Worm (Caenorhabditis elegans) whole organism, midembryonic: ENCODE data around the gene mec-5.

Experiments
- T22C8.4 ChIP-seq: fragments of 200-800 bp; sonication (Bioruptor generic); IDR thresholded peaks from 2 replicates; pipeline ENCODE4 v1.3.6; 2022; ENCODE audit warnings: missing genetic modification characterization, missing compliant biosample characterization
- cog-1 ChIP-seq: sonication (generic microtip); optimal IDR thresholded peaks from 2 replicates; lab custom pipeline; 2016; ENCODE audit warnings: missing genetic modification characterization, missing compliant biosample characterization
- flt-1 ChIP-seq: fragments of 200-800 bp; sonication (Bioruptor generic); IDR thresholded peaks from 2 replicates; pipeline ENCODE4 v1.3.6; 2022; ENCODE audit warnings: missing genetic modification characterization, missing compliant biosample characterization
- klf-2 ChIP-seq: fragments of 200-800 bp; sonication (Bioruptor generic); conservative IDR thresholded peaks from 2 replicates; pipeline ENCODE4 v1.3.6; 2022; ENCODE audit warnings: missing genetic modification reagents, missing genetic modification characterization, missing compliant biosample characterization
- med-1 ChIP-seq: sonication (generic microtip); optimal IDR thresholded peaks from 2 replicates; lab custom pipeline; 2017; ENCODE audit warnings: missing genetic modification characterization, mild to moderate bottlenecking, missing compliant biosample characterization, antibody characterized with exemption, missing genetic modification reagents; ENCODE audit not compliant: insufficient read depth
- ref-1 ChIP-seq: fragments of 200-800 bp; sonication (Bioruptor generic); conservative IDR thresholded peaks from 2 replicates; pipeline ENCODE4 v1.3.6; 2022; ENCODE audit warnings: missing genetic modification reagents, missing genetic modification characterization, missing compliant biosample characterization
- tab-1 ChIP-seq: fragments of 200-800 bp; sonication (Bioruptor generic); IDR thresholded peaks from 2 replicates; pipeline ENCODE4 v1.3.6; 2022; ENCODE audit warnings: missing genetic modification characterization, missing compliant biosample characterization
- ztf-23 ChIP-seq: fragments of 200-800 bp; sonication (Bioruptor generic); IDR thresholded peaks from 2 replicates; pipeline ENCODE4 v1.3.6; 2022; ENCODE audit warnings: missing genetic modification reagents, missing genetic modification characterization, missing compliant biosample characterization
- ztf-29 ChIP-seq: fragments of 200-800 bp; sonication (Bioruptor generic); IDR thresholded peaks from 2 replicates; pipeline ENCODE4 v1.3.6; 2022; ENCODE audit warnings: missing genetic modification reagents, missing genetic modification characterization, missing compliant biosample characterization

mec-5 gene

DNA sequence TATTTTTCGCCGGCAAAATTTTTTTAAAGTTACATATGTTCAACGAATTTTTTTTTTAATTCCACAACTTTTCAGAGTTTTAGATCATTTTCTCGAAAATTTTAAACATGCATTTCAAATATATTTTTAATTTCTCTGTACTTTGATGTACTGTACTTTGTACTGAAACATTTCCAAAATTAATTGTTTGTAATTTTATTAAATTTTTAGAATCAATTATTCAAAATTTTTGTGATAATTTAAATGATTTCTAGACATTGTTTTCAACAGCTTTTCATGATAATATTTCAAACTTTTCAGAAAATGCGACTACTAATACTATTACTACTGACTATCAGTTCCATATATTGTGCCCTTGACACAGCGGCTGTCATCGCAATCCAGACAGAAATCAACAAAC lies at the start of gene mec-5:
TSS of gene mec-5 (plus strand) at position 301 of the 400 bp plus-strand sequence.
- TF ChIP-seq cog-1 (tag; lab: Kevin White, UChicago) (no peak), ref-1 (GFP tag; lab: Robert Waterston, UW) (no peak), flt-1 (GFP tag; lab: Robert Waterston, UW) (no peak), ztf-29 (GFP tag; lab: Robert Waterston, UW) (no peak), ztf-23 (no peak), T22C8.4 (GFP tag; lab: Robert Waterston, UW) (no peak), tab-1 (no peak), klf-2 (GFP tag; lab: Robert Waterston, UW) (no peak), med-1 (GFP tag; lab: Kevin White, UChicago) (no peak)

DNA sequence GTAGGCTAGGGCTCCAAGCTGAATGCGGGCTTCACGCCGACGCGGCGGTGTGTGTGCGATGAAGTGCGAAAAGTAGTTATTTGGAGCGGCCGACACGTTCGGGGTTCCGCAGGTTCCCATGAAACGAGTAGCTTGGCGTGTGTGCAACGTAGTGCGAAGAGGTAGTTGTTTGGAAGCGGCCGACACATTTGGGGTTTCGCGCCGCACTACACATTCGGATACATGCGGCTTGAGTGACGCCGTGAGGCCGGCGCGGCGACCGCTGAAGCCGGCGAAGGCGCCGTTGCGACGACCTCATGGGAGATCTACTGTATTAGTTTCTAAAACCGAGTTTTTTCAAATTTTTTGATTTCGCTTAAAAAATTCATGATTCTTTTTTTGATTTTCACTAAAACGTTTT lies 42.6 kb upstream of the mec-5 start:
- TF ChIP-seq ref-1 (GFP tag; lab: Robert Waterston, UW) = no peak
- no peak for TF ChIP-seq ztf-29 (GFP tag; lab: Robert Waterston, UW)
- no peak for TF ChIP-seq flt-1 (GFP tag; lab: Robert Waterston, UW)
- TF ChIP-seq ztf-23 = no peak
- TF ChIP-seq cog-1 (tag; lab: Kevin White, UChicago) = no peak
- TF ChIP-seq T22C8.4 (GFP tag; lab: Robert Waterston, UW) = no peak
- TF ChIP-seq med-1 (GFP tag; lab: Kevin White, UChicago) = no peak
- TF ChIP-seq tab-1 = no peak
- no peak for TF ChIP-seq klf-2 (GFP tag; lab: Robert Waterston, UW)

DNA sequence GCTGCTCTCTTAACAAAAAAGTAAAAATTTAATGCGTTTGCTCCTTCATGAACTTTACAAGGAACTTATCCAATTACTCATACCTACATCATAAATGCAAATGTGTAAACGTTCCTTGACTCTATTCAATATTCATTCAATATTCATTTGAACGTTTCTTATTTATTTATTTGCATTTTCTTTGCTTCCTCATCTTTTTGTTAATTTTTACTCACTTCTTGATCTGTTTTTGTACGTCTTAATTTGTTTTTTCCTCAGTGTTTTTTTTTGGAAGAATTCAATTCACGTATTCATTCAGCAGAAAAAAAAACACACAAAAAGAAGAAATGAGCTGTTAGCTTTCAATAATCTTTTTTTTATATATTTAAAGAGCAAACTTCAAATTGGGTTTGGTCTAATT lies 41.0 kb upstream of the mec-5 start:
- TF ChIP-seq med-1 (GFP tag; lab: Kevin White, UChicago) (no peak), T22C8.4 (GFP tag; lab: Robert Waterston, UW) (no peak), flt-1 (GFP tag; lab: Robert Waterston, UW) (no peak)

DNA sequence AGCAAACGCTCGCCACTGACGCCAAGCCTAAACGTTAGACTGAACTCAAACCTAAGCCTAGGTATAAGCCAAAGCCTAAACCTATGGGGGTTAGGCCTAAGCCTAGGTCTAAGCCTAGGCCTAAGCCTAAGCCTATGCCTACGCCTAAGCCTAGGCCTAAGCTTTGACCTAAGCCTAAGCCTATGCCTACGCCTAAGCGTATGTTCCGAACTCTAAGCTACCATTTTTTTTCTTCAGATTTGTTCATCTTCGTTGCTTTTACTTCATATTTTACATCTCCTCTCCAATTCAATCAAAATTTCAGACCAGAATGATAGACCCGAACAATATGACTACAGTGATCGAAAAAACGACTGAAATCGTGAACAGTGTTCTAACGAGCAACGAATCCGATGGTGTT lies 33.5 kb upstream of the mec-5 start, which contains the start of gene npr-33:
TSS of gene npr-33 (plus strand) at position 301 of the 400 bp plus-strand sequence.
- TF ChIP-seq klf-2 (GFP tag; lab: Robert Waterston, UW) (no peak), ztf-23 (no peak), med-1 (GFP tag; lab: Kevin White, UChicago) (no peak), tab-1 (no peak), T22C8.4 (GFP tag; lab: Robert Waterston, UW) (no peak), ref-1 (GFP tag; lab: Robert Waterston, UW) (no peak), ztf-29 (GFP tag; lab: Robert Waterston, UW) (no peak), cog-1 (tag; lab: Kevin White, UChicago) (no peak), flt-1 (GFP tag; lab: Robert Waterston, UW) (no peak)

DNA sequence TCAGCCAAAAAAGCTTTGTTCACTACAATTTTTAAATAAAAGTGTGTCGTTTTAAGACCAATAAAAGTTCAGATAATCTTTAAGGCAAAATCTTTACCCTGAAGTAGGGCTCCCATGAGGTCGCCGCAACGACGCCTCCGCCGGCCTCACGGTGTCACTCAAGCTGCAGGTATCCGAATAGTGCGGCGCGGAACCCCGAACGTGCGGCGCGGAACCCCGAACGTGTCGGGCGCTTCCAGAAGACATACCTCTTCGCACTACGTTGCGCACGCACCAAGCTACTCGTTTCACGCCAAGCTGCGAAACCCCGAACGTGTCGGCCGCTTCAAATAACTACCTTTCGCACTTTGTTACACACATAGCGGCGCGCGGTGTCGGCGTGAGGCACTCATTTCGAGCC lies 31.0 kb upstream of the mec-5 start:
- TF ChIP-seq flt-1 (GFP tag; lab: Robert Waterston, UW) = no peak
- TF ChIP-seq med-1 (GFP tag; lab: Kevin White, UChicago) = no peak
- TF ChIP-seq tab-1 = no peak
- TF ChIP-seq ztf-23 = no peak
- TF ChIP-seq cog-1 (tag; lab: Kevin White, UChicago) = no peak
- no peak for TF ChIP-seq ref-1 (GFP tag; lab: Robert Waterston, UW)

DNA sequence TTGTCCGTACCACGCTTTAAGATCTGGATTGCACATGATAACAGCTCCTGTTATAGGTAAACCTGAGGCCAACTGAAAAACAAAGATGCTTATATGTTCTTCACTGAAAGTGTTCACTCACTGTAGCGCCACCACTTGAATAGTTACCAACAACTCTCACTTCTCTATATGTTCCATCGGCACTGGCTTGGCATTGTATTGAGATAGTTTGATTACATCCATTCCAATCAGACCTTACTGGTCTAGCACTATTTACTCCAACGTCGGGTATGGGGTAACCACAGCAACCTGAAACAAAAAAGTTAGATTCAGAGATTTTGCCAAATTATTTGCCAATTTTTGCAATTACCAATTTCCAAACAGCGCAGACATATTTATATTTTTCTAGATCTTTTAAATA lies 28.0 kb upstream of the mec-5 start:
- TF ChIP-seq cog-1 (tag; lab: Kevin White, UChicago) (no peak), ref-1 (GFP tag; lab: Robert Waterston, UW) (no peak), klf-2 (GFP tag; lab: Robert Waterston, UW) (no peak), ztf-23 (no peak), med-1 (GFP tag; lab: Kevin White, UChicago) (no peak), ztf-29 (GFP tag; lab: Robert Waterston, UW) (no peak), tab-1 (no peak)

DNA sequence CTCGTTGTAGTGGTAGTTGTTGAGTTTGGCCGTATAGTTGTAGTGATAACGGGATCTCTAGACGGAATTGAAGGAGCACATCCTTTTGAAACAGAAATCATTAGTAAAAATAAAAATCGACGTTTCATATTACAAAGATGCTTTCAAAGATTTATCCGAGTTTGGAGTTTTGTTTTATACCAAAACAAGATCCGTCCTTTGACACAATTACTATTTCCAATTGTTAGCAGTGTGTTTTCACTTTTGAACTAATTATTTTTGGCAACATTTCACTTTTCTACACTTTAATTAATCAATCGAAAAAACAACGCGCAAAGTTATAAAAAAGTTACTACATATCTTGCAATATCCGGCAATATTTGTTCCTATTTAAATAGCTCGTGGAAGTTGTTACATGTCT lies 26.8 kb upstream of the mec-5 start, which contains the start of the genes F31B9.4 and F31B9.2:
TSS of gene F31B9.4 (minus strand) at position 101 of the 400 bp plus-strand sequence.
TSS of gene F31B9.2 (plus strand) at position 368 of the 400 bp plus-strand sequence.
- TF ChIP-seq klf-2 (GFP tag; lab: Robert Waterston, UW) (no peak), ztf-29 (GFP tag; lab: Robert Waterston, UW) (no peak), med-1 (GFP tag; lab: Kevin White, UChicago) (no peak), flt-1 (GFP tag; lab: Robert Waterston, UW) (no peak), T22C8.4 (GFP tag; lab: Robert Waterston, UW) (no peak), ref-1 (GFP tag; lab: Robert Waterston, UW) (no peak)

DNA sequence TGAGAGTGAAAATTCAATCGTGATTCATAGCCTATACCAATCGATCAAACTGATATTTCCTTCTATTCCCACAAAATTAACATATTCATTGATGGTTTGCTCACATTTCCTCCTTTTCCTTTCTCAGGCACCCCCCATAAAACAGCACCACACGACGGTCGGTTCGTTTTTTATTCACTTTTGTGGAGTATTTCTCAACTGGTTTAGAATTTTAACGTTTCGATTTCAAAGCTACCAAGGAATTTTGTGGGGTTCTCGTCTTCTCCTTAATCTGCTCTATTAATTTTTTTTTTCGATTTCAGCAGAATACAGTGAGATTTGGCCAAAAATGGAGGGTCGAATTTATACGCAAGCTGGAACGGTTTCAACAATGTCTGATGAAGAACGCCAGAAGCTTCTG lies 24.4 kb upstream of the mec-5 start, which contains the start of gene F31B9.7:
TSS of gene F31B9.7 (plus strand) at position 301 of the 400 bp plus-strand sequence.
- TF ChIP-seq flt-1 (GFP tag; lab: Robert Waterston, UW) = no peak
- no peak for TF ChIP-seq ref-1 (GFP tag; lab: Robert Waterston, UW)
- TF ChIP-seq cog-1 (tag; lab: Kevin White, UChicago) = no peak
- TF ChIP-seq ztf-29 (GFP tag; lab: Robert Waterston, UW) = no peak
- no peak for TF ChIP-seq T22C8.4 (GFP tag; lab: Robert Waterston, UW)
- TF ChIP-seq tab-1 = no peak
- no peak for TF ChIP-seq ztf-23
- TF ChIP-seq klf-2 (GFP tag; lab: Robert Waterston, UW) = no peak
- TF ChIP-seq med-1 (GFP tag; lab: Kevin White, UChicago) = no peak

DNA sequence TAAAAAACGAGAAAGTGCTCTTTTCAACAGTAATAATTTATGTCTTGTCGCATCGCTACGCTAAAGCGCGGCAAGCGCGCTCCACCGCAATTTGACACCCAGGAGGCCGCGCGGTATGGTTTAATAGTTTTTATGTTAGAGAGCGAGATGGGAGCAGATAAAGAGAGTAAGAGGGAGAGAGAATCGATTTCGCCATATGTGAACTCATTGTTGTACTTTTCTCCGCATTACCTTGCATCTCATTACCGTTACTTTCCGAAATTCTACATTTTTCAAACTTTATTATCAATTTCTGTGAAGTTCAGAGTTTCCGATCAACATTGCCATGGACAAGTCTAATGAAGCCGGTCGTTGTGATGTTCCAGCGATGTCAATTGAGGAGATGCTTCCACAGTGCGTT lies 20.4 kb upstream of the mec-5 start, which contains the start of gene F31B9.3:
TSS of gene F31B9.3 (plus strand) at position 301 of the 400 bp plus-strand sequence.
- no peak for TF ChIP-seq T22C8.4 (GFP tag; lab: Robert Waterston, UW)

DNA sequence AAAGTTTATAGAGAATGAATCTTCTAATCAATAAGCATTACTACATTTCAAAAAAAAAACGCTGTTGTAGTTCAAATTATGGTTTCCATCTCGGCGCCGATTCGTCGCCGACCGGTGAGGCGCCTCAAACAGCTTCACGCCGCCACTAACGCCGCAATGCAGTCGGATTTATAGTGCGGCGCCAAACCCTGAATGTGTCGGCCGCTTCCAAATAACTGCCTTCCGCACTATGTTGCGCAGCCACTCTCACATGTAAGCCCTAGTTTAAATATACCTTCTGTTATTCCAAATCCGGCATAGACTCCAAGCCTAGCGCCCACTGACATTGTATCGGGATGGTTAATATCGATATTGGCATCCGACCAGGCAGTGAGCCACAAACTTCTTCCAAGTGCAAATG lies 10.9 kb upstream of the mec-5 start:
- TF ChIP-seq med-1 (GFP tag; lab: Kevin White, UChicago) (no peak), T22C8.4 (GFP tag; lab: Robert Waterston, UW) (no peak), klf-2 (GFP tag; lab: Robert Waterston, UW) (no peak), cog-1 (tag; lab: Kevin White, UChicago) (no peak), ztf-29 (GFP tag; lab: Robert Waterston, UW) (no peak), tab-1 (no peak), ztf-23 (no peak), flt-1 (GFP tag; lab: Robert Waterston, UW) (no peak), ref-1 (GFP tag; lab: Robert Waterston, UW) (no peak)
